Worm (Caenorhabditis elegans): ENCODE results near the gene aip-1.

Gene aip-1

DNA sequence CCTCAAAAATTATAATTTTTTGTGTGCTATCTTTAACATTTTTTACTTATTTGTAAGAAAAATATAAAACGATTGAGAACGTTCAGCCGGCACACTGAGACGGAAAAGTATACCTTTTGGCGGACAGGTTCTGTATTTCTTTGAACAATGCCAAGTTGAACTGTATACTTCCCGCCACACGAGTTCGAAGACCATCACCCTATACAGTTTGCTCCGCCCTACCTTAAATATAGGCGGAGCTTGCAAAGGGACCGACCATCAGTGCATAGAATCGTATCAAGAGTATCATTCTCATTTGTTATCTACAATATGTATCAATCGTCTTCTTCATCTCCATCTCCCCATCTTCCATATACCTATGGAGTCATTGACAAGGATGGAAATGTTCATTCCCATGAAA lies 27.3 kb upstream of the aip-1 start, which contains the start of gene end-1:
Gene end-1, plus strand, starts transcription at position 301 of the 400 bp plus-strand sequence.
- TF ChIP-seq ceh-22 (tag; optimal IDR thresholded peaks at IDR 0.05) (no peak), ahr-1 (tag; optimal IDR thresholded peaks at IDR 0.05) (no peak), fkh-6 (tag; optimal IDR thresholded peaks at IDR 0.05) (no peak), tbx-2 (tag; optimal IDR thresholded peaks at IDR 0.05) (no peak), lim-6 (tag; optimal IDR thresholded peaks at IDR 0.05) (no peak), C08G9.2 (tag; optimal IDR thresholded peaks at IDR 0.05) (no peak)

ce11 chrV:13986823-13987222 lies 25.3 kb upstream of the aip-1 start:
- TF ChIP-seq unc-3 (GFP tag; conservative IDR thresholded peaks at IDR 0.05) (no peak), unc-3 (tag; optimal IDR thresholded peaks at IDR 0.05) (no peak), elt-2 (tag; optimal IDR thresholded peaks at IDR 0.05) (peak; percentile 89)

DNA sequence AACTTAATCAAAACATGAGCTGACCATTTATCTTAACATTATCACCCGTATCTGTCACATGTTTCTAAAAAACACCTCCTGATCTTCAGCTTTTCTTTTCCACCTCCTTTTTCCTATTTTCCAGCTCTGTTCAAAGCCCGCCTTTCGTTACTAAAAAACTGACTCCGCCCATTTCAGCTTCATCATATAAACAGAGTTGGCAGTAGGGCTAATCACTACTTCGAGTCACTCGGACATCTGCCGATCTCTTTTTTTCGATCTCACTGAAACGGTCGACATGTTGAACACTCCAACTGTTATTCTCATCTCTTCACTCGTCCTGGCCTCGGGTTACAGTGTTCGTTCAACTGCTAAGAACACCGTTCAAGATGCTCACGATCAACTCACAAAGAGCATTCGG lies 19.6 kb upstream of the aip-1 start, which contains the start of gene droe-4:
Gene droe-4, plus strand, starts transcription at position 172 of the 400 bp plus-strand sequence.
- TF ChIP-seq unc-86 (tag; optimal IDR thresholded peaks at IDR 0.05) (no peak), ceh-19 (GFP tag; optimal IDR thresholded peaks at IDR 0.05) (no peak), pag-3 (tag; optimal IDR thresholded peaks at IDR 0.05; ENCODE audit: borderline replicate concordance) (no peak), pqm-1 (tag; optimal IDR thresholded peaks at IDR 0.05) (no peak), nhr-11 (tag; optimal IDR thresholded peaks at IDR 0.05) (no peak), lin-11 (tag; optimal IDR thresholded peaks at IDR 0.05) (no peak), ceh-22 (tag; optimal IDR thresholded peaks at IDR 0.05) (no peak), ceh-30 (tag; optimal IDR thresholded peaks at IDR 0.05) (no peak), sdc-2 (tag; optimal IDR thresholded peaks at IDR 0.05) (no peak), nfya-1 (tag; optimal IDR thresholded peaks at IDR 0.05) (no peak), sox-4 (tag; optimal IDR thresholded peaks at IDR 0.05) (no peak), ets-4 (tag; optimal IDR thresholded peaks at IDR 0.05) (no peak), mec-3 (tag; optimal IDR thresholded peaks at IDR 0.05; ENCODE audit: borderline replicate concordance) (no peak)

DNA sequence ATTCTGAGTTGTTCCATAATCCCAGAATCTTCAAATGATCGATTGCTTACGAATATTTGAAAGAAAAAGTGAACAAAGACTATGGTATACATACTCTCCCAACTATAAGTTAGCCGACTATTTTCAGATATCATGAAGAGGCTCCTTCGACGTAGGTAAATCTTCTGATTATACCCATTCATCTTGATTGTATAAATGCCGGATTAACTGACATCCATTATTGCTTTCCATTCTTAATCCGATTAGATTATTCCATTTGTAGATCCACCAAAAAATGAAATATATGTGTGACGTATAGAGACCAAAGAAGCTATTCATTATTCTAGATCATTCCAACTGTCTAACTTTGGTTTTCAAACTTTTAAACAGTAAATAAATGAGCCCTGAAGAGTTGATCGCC lies 18.7 kb upstream of the aip-1 start:
- no peak for TF ChIP-seq ceh-6 (GFP tag; optimal IDR thresholded peaks at IDR 0.05)
- TF ChIP-seq sox-4 (tag; optimal IDR thresholded peaks at IDR 0.05), result no peak
- no peak for TF ChIP-seq ceh-14 (tag; optimal IDR thresholded peaks at IDR 0.05)
- no peak for TF ChIP-seq ceh-30 (tag; optimal IDR thresholded peaks at IDR 0.05)
- no peak for TF ChIP-seq hlh-13 (GFP tag; optimal IDR thresholded peaks at IDR 0.05)
- no peak for TF ChIP-seq unc-55 (GFP tag; optimal IDR thresholded peaks at IDR 0.05)
- TF ChIP-seq dve-1 (tag; optimal IDR thresholded peaks at IDR 0.05), result no peak
- TF ChIP-seq tbx-7 (tag; optimal IDR thresholded peaks at IDR 0.05), result no peak
- TF ChIP-seq K09A11.1 (tag; optimal IDR thresholded peaks at IDR 0.05; ENCODE audit: insufficient read depth), result no peak
- TF ChIP-seq ama-1 (optimal IDR thresholded peaks at IDR 0.05), result no peak
- TF ChIP-seq ceh-24 (tag; optimal IDR thresholded peaks at IDR 0.05), result no peak
- TF ChIP-seq eyg-1 (tag; optimal IDR thresholded peaks at IDR 0.05), result no peak
- TF ChIP-seq ceh-18 (tag; optimal IDR thresholded peaks at IDR 0.05), result no peak
- TF ChIP-seq lin-11 (tag; optimal IDR thresholded peaks at IDR 0.05), result no peak
- no peak for TF ChIP-seq elt-4 (tag; optimal IDR thresholded peaks at IDR 0.05)

DNA sequence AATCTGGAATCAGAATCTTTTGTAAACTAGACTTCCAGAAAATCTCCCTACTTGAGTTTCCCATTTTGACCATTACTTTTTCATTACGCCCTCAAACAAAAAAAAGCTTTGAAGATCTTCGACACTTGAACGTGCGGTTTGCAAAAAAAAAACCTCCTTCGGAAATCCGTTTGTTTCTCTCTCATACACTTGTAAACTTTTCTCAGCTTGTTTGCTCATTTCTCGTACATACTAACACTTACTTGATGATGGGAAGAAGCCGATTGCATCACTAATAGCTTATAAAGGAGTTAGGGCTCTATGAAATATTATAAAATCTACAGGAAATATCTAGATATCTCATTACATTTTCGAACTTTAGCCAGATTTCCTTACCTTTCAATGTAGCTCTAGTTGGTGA lies 10.2 kb upstream of the aip-1 start:
- TF ChIP-seq unc-86 (tag; optimal IDR thresholded peaks at IDR 0.05) (no peak), elt-4 (tag; optimal IDR thresholded peaks at IDR 0.05) (no peak), hlh-8 (tag; optimal IDR thresholded peaks at IDR 0.05) (no peak)

DNA sequence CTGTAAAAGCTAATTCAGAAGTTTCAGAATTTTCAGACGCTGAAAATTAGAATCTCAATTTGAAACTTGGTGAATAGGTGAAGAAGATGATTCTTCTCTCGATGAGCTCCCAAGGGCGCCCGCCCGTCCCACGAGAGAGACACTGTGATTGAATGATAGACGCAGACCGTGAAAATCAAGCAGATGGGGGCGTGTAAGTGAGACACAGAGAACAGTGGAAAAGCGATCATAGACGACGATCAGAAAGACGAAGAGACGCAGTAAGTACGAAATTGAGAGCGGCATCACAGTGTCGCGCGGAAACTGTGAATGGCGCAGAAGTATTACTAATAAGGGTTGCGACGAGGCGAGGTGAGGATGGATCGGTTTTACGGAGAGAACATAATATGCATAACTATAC lies 9.7 kb upstream of the aip-1 start:
- TF ChIP-seq ceh-31 (tag; optimal IDR thresholded peaks at IDR 0.05), result peak; percentile 24
- TF ChIP-seq unc-86 (tag; optimal IDR thresholded peaks at IDR 0.05), result no peak
- peak; percentile 44 for TF ChIP-seq tbx-2 (tag; optimal IDR thresholded peaks at IDR 0.05)
- TF ChIP-seq pha-4 (tag; optimal IDR thresholded peaks at IDR 0.05), result no peak
- no peak for TF ChIP-seq hlh-8 (tag; optimal IDR thresholded peaks at IDR 0.05)
- TF ChIP-seq hlh-13 (GFP tag; optimal IDR thresholded peaks at IDR 0.05), result no peak
- TF ChIP-seq pag-3 (tag; optimal IDR thresholded peaks at IDR 0.05; ENCODE audit: borderline replicate concordance), result no peak
- TF ChIP-seq C08G9.2 (tag; optimal IDR thresholded peaks at IDR 0.05), result peak; percentile 39
- peak; percentile 50 for TF ChIP-seq ceh-34 (tag; optimal IDR thresholded peaks at IDR 0.05)
- no peak for TF ChIP-seq ceh-45 (GFP tag; IDR thresholded peaks at IDR 0.05)
- peak; percentile 11 for TF ChIP-seq nfya-1 (tag; optimal IDR thresholded peaks at IDR 0.05)
- no peak for TF ChIP-seq ama-1 (optimal IDR thresholded peaks at IDR 0.05)
- TF ChIP-seq ceh-18 (tag; optimal IDR thresholded peaks at IDR 0.05), result peak; percentile 28
- TF ChIP-seq rnt-1 (tag; optimal IDR thresholded peaks at IDR 0.05), result peak; percentile 22
- TF ChIP-seq F13H6.1 (tag; optimal IDR thresholded peaks at IDR 0.05), result no peak
- no peak for TF ChIP-seq ceh-9 (tag; optimal IDR thresholded peaks at IDR 0.05)
- TF ChIP-seq ttx-3 (tag; optimal IDR thresholded peaks at IDR 0.05), result no peak
- no peak for TF ChIP-seq K09A11.1 (tag; optimal IDR thresholded peaks at IDR 0.05; ENCODE audit: insufficient read depth)
- no peak for TF ChIP-seq sdc-2 (tag; optimal IDR thresholded peaks at IDR 0.05)
- no peak for TF ChIP-seq ceh-2 (tag; optimal IDR thresholded peaks at IDR 0.05)
- TF ChIP-seq ceh-24 (tag; optimal IDR thresholded peaks at IDR 0.05), result no peak

Data from whole organism, late embryonic.